Worm (Caenorhabditis elegans): Measurements from ENCODE around the gene W03C9.6.

The W03C9.6 gene

DNA sequence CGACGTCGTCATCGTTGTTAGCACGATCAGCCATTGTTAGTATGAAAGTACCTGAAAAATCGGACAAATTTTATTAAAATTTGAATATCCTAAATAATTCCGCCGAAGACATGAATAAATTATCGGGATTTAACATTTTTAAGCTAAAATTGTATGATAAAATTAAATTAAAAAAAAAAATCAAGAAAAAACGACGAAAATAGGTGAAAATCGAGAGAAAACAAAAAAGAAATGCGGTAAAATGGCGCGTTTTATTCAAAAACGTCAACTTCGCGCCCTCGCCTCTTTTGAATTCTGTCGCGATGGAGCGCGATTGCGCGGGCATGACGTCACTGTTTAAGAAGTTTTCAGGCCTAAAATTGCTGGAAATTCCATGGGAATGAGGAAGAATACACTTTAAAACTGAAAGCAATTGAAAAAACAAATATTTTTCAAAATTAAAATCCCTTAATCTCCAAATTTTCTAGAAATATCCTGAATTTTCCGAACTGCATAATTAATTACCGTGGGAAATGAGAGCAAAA lies 52.3 kb downstream of the W03C9.6 start, which contains the start of gene mcm-2 (continued):
- TF ChIP-seq nhr-10 (tag; optimal IDR thresholded peaks at IDR 0.05) = no peak

DNA sequence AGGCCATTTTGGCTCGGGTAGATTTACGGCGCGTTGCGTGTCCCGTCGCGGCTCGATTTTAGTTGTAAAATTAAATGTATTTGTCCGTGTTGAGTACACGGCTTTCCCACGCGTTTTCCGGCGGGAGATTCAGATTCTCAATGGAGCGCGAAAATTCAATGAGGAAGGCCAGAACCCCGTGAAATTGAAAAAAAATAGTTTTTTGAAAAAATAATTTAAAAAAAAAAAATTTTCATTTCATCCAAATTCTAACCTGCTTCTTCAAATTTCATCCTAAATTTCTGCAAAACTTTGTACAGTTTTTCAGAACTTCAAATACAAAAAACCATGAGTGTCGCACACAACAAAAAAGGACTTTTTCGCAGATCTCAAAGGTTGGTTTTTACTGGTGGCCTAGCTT lies 54.5 kb downstream of the W03C9.6 start, which contains the start of gene glb-29:
Gene glb-29 (plus strand): TSS at position 301 of the 400 bp plus-strand sequence.
- TF ChIP-seq nhr-25 (tag; optimal IDR thresholded peaks at IDR 0.05) (no peak), nhr-237 (tag; optimal IDR thresholded peaks at IDR 0.05) (no peak), Y55F3AM.14 (GFP tag; optimal IDR thresholded peaks at IDR 0.05) (no peak), ztf-4 (tag; optimal IDR thresholded peaks at IDR 0.05) (no peak), gmeb-1 (tag; optimal IDR thresholded peaks at IDR 0.05) (no peak), fos-1 (tag; optimal IDR thresholded peaks at IDR 0.05) (no peak), ztf-11 (tag; optimal IDR thresholded peaks at IDR 0.05) (no peak), lin-39 (tag; optimal IDR thresholded peaks at IDR 0.05) (no peak), ama-1 (optimal IDR thresholded peaks at IDR 0.05) (no peak), elt-3 (tag; optimal IDR thresholded peaks at IDR 0.05) (no peak), sma-3 (GFP tag; optimal IDR thresholded peaks at IDR 0.05) (no peak), crh-2 (tag; optimal IDR thresholded peaks at IDR 0.05) (no peak), aly-2 (tag; optimal IDR thresholded peaks at IDR 0.05) (no peak), dmd-4 (tag; optimal IDR thresholded peaks at IDR 0.05) (no peak), ztf-1 (GFP tag; conservative IDR thresholded peaks at IDR 0.05) (no peak), nhr-11 (tag; optimal IDR thresholded peaks at IDR 0.05) (no peak), ceh-82 (tag; optimal IDR thresholded peaks at IDR 0.05) (no peak)

All from whole organism, L2 larva.